Fruit fly (Drosophila melanogaster) whole organism, prepupa: ENCODE data around the gene CG5882.

Source experiments
- Blimp-1 ChIP-seq: fragments of 200-800 bp; sonication (Bioruptor generic); optimal IDR thresholded peaks from 3 replicates; lab custom pipeline; 2017; ENCODE audit warnings: missing biosample characterization, missing genetic modification characterization, mild to moderate bottlenecking, moderate library complexity, missing genetic modification reagents
- CG10669 ChIP-seq: fragments of 200-800 bp; sonication (Bioruptor generic); optimal IDR thresholded peaks from 3 replicates; lab custom pipeline; 2018; ENCODE audit warnings: missing biosample characterization, mild to moderate bottlenecking, missing genetic modification characterization, moderate library complexity
- CG11294 ChIP-seq: fragments of 200-800 bp; sonication (Bioruptor generic); IDR thresholded peaks from 2 replicates; pipeline ENCODE4 v1.3.6; 2022; ENCODE audit warnings: missing biosample characterization, missing genetic modification characterization
- CG11762 ChIP-seq: fragments of 200-800 bp; sonication (Bioruptor generic); optimal IDR thresholded peaks from 3 replicates; lab custom pipeline; 2016; ENCODE audit warnings: missing biosample characterization, missing genetic modification characterization; ENCODE audit not compliant: insufficient read depth
- CG11902 ChIP-seq: fragments of 200-800 bp; sonication (Bioruptor generic); optimal IDR thresholded peaks from 3 replicates; lab custom pipeline; 2016; ENCODE audit warnings: missing biosample characterization, missing genetic modification characterization
- CG1621 ChIP-seq: fragments of 200-800 bp; sonication (Bioruptor generic); optimal IDR thresholded peaks from 3 replicates; lab custom pipeline; 2018; ENCODE audit warnings: missing biosample characterization, mild to moderate bottlenecking, missing genetic modification characterization
- CG31627 ChIP-seq: fragments of 200-800 bp; sonication (Bioruptor generic); optimal IDR thresholded peaks from 3 replicates; lab custom pipeline; 2016; ENCODE audit warnings: missing biosample characterization, missing genetic modification characterization
- CG32006 ChIP-seq: fragments of 200-800 bp; sonication (Bioruptor generic); optimal IDR thresholded peaks from 3 replicates; lab custom pipeline; 2017; ENCODE audit warnings: missing biosample characterization, mild to moderate bottlenecking, missing genetic modification characterization
- CG34406 ChIP-seq: fragments of 200-800 bp; sonication (Bioruptor generic); optimal IDR thresholded peaks from 3 replicates; lab custom pipeline; 2016; ENCODE audit warnings: missing biosample characterization, missing genetic modification characterization
- CG4318 ChIP-seq: fragments of 200-800 bp; sonication (Bioruptor generic); optimal IDR thresholded peaks from 3 replicates; lab custom pipeline; 2017; ENCODE audit warnings: missing biosample characterization, mild to moderate bottlenecking, missing genetic modification characterization
- CG6163 ChIP-seq: fragments of 200-800 bp; sonication (Bioruptor generic); IDR thresholded peaks from 3 replicates; pipeline ENCODE4 v1.3.6; 2022; ENCODE audit warnings: missing biosample characterization, missing genetic modification characterization
- CG6792 ChIP-seq: fragments of 200-800 bp; sonication (Bioruptor generic); optimal IDR thresholded peaks from 3 replicates; lab custom pipeline; 2016; ENCODE audit warnings: missing biosample characterization, missing genetic modification characterization
- CG6808 ChIP-seq: fragments of 200-800 bp; sonication (Bioruptor generic); optimal IDR thresholded peaks from 3 replicates; lab custom pipeline; 2017; ENCODE audit warnings: missing biosample characterization, missing genetic modification characterization, mild to moderate bottlenecking, moderate library complexity, missing genetic modification reagents
- CG6854 ChIP-seq: fragments of 200-800 bp; sonication (Bioruptor generic); optimal IDR thresholded peaks from 2 replicates; lab custom pipeline; 2017; ENCODE audit warnings: missing biosample characterization, mild to moderate bottlenecking, missing genetic modification characterization
- CG7368 ChIP-seq: fragments of 200-800 bp; sonication (Bioruptor generic); optimal IDR thresholded peaks from 3 replicates; lab custom pipeline; 2016; ENCODE audit warnings: missing biosample characterization, missing genetic modification characterization
- CG8119 ChIP-seq: fragments of 200-800 bp; sonication (Bioruptor generic); IDR thresholded peaks from 3 replicates; pipeline ENCODE4 v1.3.6; 2022; ENCODE audit warnings: missing biosample characterization, missing genetic modification characterization
- CG8319 ChIP-seq: fragments of 200-800 bp; sonication (Bioruptor generic); optimal IDR thresholded peaks from 3 replicates; lab custom pipeline; 2016; ENCODE audit warnings: missing biosample characterization, missing genetic modification characterization
- CG8632 ChIP-seq: fragments of 200-800 bp; sonication (Bioruptor generic); optimal IDR thresholded peaks from 3 replicates; lab custom pipeline; 2016; ENCODE audit warnings: missing biosample characterization, missing genetic modification characterization
- CG9139 ChIP-seq: fragments of 200-800 bp; sonication (Bioruptor generic); optimal IDR thresholded peaks from 3 replicates; lab custom pipeline; 2017; ENCODE audit warnings: missing biosample characterization, mild to moderate bottlenecking, missing genetic modification characterization
- Eip75B ChIP-seq: fragments of 200-800 bp; sonication (Bioruptor generic); optimal IDR thresholded peaks from 3 replicates; lab custom pipeline; 2016; ENCODE audit warnings: missing biosample characterization, missing genetic modification characterization
- Eip93F ChIP-seq: fragments of 200-800 bp; sonication (Bioruptor generic); optimal IDR thresholded peaks from 2 replicates; lab custom pipeline; 2016; ENCODE audit warnings: missing biosample characterization, mild to moderate bottlenecking, missing genetic modification characterization
- Ets96B ChIP-seq: fragments of 200-800 bp; optimal IDR thresholded peaks from 2 replicates; lab custom pipeline; 2019; ENCODE audit warnings: missing biosample characterization, mild to moderate bottlenecking, missing genetic modification characterization, moderate library complexity
- Hr38 ChIP-seq: sonication (Bioruptor generic); optimal IDR thresholded peaks from 2 replicates; lab custom pipeline; 2016; ENCODE audit warnings: missing biosample characterization, missing genetic modification characterization
- Hr39 ChIP-seq: fragments of 200-800 bp; sonication (Bioruptor generic); optimal IDR thresholded peaks from 2 replicates; lab custom pipeline; 2016; ENCODE audit warnings: missing biosample characterization, missing genetic modification characterization
- Hr4 ChIP-seq: fragments of 200-800 bp; sonication (Bioruptor generic); optimal IDR thresholded peaks from 3 replicates; lab custom pipeline; 2016; ENCODE audit warnings: missing biosample characterization, missing genetic modification characterization
- Lpt ChIP-seq: fragments of 200-800 bp; sonication (Bioruptor generic); optimal IDR thresholded peaks from 3 replicates; lab custom pipeline; 2016; ENCODE audit warnings: missing biosample characterization, missing genetic modification characterization
- Met ChIP-seq: fragments of 200-800 bp; sonication (Bioruptor generic); optimal IDR thresholded peaks from 3 replicates; lab custom pipeline; 2016; ENCODE audit warnings: missing biosample characterization, missing genetic modification characterization
- Smox ChIP-seq: fragments of 200-800 bp; sonication (Bioruptor generic); optimal IDR thresholded peaks from 3 replicates; lab custom pipeline; 2016; ENCODE audit warnings: missing biosample characterization, missing genetic modification characterization
- Sox102F ChIP-seq: fragments of 200-800 bp; sonication (Bioruptor generic); optimal IDR thresholded peaks from 2 replicates; lab custom pipeline; 2016; ENCODE audit warnings: missing biosample characterization, mild to moderate bottlenecking, missing genetic modification characterization
- achi ChIP-seq: fragments of 200-800 bp; sonication (Bioruptor generic); optimal IDR thresholded peaks from 3 replicates; lab custom pipeline; 2016; ENCODE audit warnings: missing biosample characterization, missing genetic modification characterization
- acj6 ChIP-seq: fragments of 200-800 bp; sonication (Bioruptor generic); optimal IDR thresholded peaks from 3 replicates; lab custom pipeline; 2016; ENCODE audit warnings: missing biosample characterization, missing genetic modification characterization
- cyc ChIP-seq: fragments of 200-800 bp; sonication (Bioruptor generic); optimal IDR thresholded peaks from 3 replicates; lab custom pipeline; 2016; ENCODE audit warnings: missing biosample characterization, missing genetic modification characterization
- dac ChIP-seq: fragments of 200-800 bp; sonication (Bioruptor generic); optimal IDR thresholded peaks from 2 replicates; lab custom pipeline; 2017; ENCODE audit warnings: missing biosample characterization, mild to moderate bottlenecking, missing genetic modification characterization
- dsx ChIP-seq: fragments of 200-800 bp; optimal IDR thresholded peaks from 3 replicates; lab custom pipeline; 2019; ENCODE audit warnings: missing biosample characterization, mild to moderate bottlenecking, missing genetic modification characterization, moderate library complexity; ENCODE audit not compliant: poor library complexity, severe bottlenecking
- eg ChIP-seq: fragments of 200-800 bp; sonication (Bioruptor generic); IDR thresholded peaks from 3 replicates; pipeline ENCODE4 v1.3.6; 2022; ENCODE audit warnings: missing biosample characterization, missing genetic modification characterization
- esn ChIP-seq: fragments of 200-800 bp; sonication (Bioruptor generic); optimal IDR thresholded peaks from 2 replicates; lab custom pipeline; 2016; ENCODE audit warnings: missing biosample characterization, mild to moderate bottlenecking, missing genetic modification characterization, moderate library complexity
- fd85E ChIP-seq: fragments of 200-800 bp; sonication (Bioruptor generic); optimal IDR thresholded peaks from 3 replicates; lab custom pipeline; 2016; ENCODE audit warnings: missing biosample characterization, missing genetic modification characterization
- fkh ChIP-seq: fragments of 200-800 bp; sonication (Bioruptor generic); optimal IDR thresholded peaks from 3 replicates; lab custom pipeline; 2017; ENCODE audit warnings: missing biosample characterization, mild to moderate bottlenecking, missing genetic modification characterization, moderate library complexity
- lz ChIP-seq: fragments of 200-800 bp; sonication (Bioruptor generic); optimal IDR thresholded peaks from 3 replicates; lab custom pipeline; 2016; ENCODE audit warnings: missing biosample characterization, missing genetic modification characterization
- net ChIP-seq: fragments of 200-800 bp; sonication (Bioruptor generic); optimal IDR thresholded peaks from 3 replicates; lab custom pipeline; 2016; ENCODE audit warnings: missing biosample characterization, missing genetic modification characterization
- pdm3 ChIP-seq: fragments of 200-800 bp; sonication (Bioruptor generic); optimal IDR thresholded peaks from 3 replicates; lab custom pipeline; 2016; ENCODE audit warnings: missing biosample characterization, missing genetic modification characterization
- spab ChIP-seq: fragments of 200-800 bp; sonication (Bioruptor generic); optimal IDR thresholded peaks from 2 replicates; lab custom pipeline; 2017; ENCODE audit warnings: missing biosample characterization, mild to moderate bottlenecking, missing genetic modification characterization, missing genetic modification reagents
- ss ChIP-seq, 2 experiments: fragments of 200-800 bp; sonication (Bioruptor generic); optimal IDR thresholded peaks; 2 replicates in 1 of 2; 3 replicates in 1 of 2; lab custom pipeline; 2017 to 2018; ENCODE audit warnings: mild to moderate bottlenecking in 2 of 2, missing biosample characterization in 2 of 2, missing genetic modification characterization in 2 of 2, moderate library complexity in 1 of 2
- svp ChIP-seq: fragments of 200-800 bp; sonication (Bioruptor generic); peaks from one replicate; lab custom pipeline; 2016; ENCODE audit warnings: missing biosample characterization, missing genetic modification characterization
- vri ChIP-seq: fragments of 200-800 bp; sonication (Bioruptor generic); optimal IDR thresholded peaks from 3 replicates; lab custom pipeline; 2016; ENCODE audit warnings: missing biosample characterization, mild to moderate bottlenecking, missing genetic modification characterization

Gene CG5882

dm6 chr3R:27124588-27124987 is 6.1 kb downstream of the CG5882 start, which contains the start of gene CG6059:
Gene CG6059, minus strand, starts transcription at chr3R:27124688.
- no peak for TF ChIP-seq CG34406
- no peak for TF ChIP-seq net (GFP tag; lab: Kevin White, UChicago)

- TF ChIP-seq CG8632 (GFP tag; lab: Kevin White, UChicago) (no peak), Eip93F (GFP tag; lab: Kevin White, UChicago) (peak; percentile 51), svp (GFP tag; lab: Kevin White, UChicago) (peak; percentile 99), CG8319 (GFP tag; lab: Kevin White, UChicago) (no peak), vri (GFP tag; lab: Kevin White, UChicago) (peak; percentile 61), Met (GFP tag; lab: Kevin White, UChicago) (no peak), CG6163 (GFP tag; lab: Robert Waterston, UW) (0 out of 3 replicates have a peak, but pooled peaks have one; percentile 12)
Observed at dm6 chr3R:27128723-27129122, 10.3 kb downstream of the CG5882 start.

dm6 chr3R:27129580-27130385 is 11.3 kb downstream of the CG5882 start:
- TF ChIP-seq dsx (GFP tag; lab: Kevin White, UChicago) = peak; percentile 67
- TF ChIP-seq Blimp-1 (GFP tag; lab: Kevin White, UChicago) = peak; percentile 22
- TF ChIP-seq spab = peak; percentile 24
- TF ChIP-seq acj6 = peak; percentile 76
- TF ChIP-seq pdm3 = peak; percentile 81
- TF ChIP-seq Ets96B = peak; percentile 66
- peak; percentile 72 for TF ChIP-seq lz (GFP tag; lab: Kevin White, UChicago)
- peak; percentile 88 for TF ChIP-seq eg (GFP tag; lab: Robert Waterston, UW)
- no peak for TF ChIP-seq dac (GFP tag; lab: Kevin White, UChicago)
- TF ChIP-seq CG4318 (GFP tag; lab: Kevin White, UChicago) = peak; percentile 49
- no peak for TF ChIP-seq Hr38
- TF ChIP-seq CG1621 (tag; lab: Kevin White, UChicago) = peak; percentile 27
- TF ChIP-seq vri (GFP tag; lab: Kevin White, UChicago) = peak; percentile 69
- TF ChIP-seq CG8119 (GFP tag; lab: Robert Waterston, UW) = peak; percentile 71
- peak; percentile 73 for TF ChIP-seq Smox
- peak; percentile 5 to 68 for TF ChIP-seq ss (GFP tag; optimal IDR thresholded peaks at IDR 0.05; lab: Kevin White, UChicago)
- TF ChIP-seq CG7368 (GFP tag; lab: Kevin White, UChicago) = peak; percentile 71
- no peak for TF ChIP-seq CG9139 (GFP tag; lab: Kevin White, UChicago)
- TF ChIP-seq CG34406 = peak; percentile 69
- peak; percentile 65 for TF ChIP-seq CG8632 (GFP tag; lab: Kevin White, UChicago)
- TF ChIP-seq cyc (GFP tag; lab: Kevin White, UChicago) = peak; percentile 73
- TF ChIP-seq Sox102F (GFP tag; lab: Kevin White, UChicago) = peak; percentile 56
- peak; percentile 75 for TF ChIP-seq fkh (GFP tag; lab: Kevin White, UChicago)
- peak; percentile 60 for TF ChIP-seq CG10669 (GFP tag; lab: Kevin White, UChicago)
- TF ChIP-seq CG6792 (GFP tag; lab: Kevin White, UChicago) = peak; percentile 70
- peak; percentile 78 for TF ChIP-seq CG11294
- peak; percentile 83 for TF ChIP-seq esn (GFP tag; lab: Kevin White, UChicago)
- TF ChIP-seq CG6163 (GFP tag; lab: Robert Waterston, UW) = peak; percentile 78
- peak; percentile 14 for TF ChIP-seq CG6808 (GFP tag; lab: Kevin White, UChicago)
- TF ChIP-seq Hr4 (GFP tag; lab: Kevin White, UChicago) = peak; percentile 84
- TF ChIP-seq CG31627 = peak; percentile 78
- peak; percentile 69 for TF ChIP-seq Eip75B (GFP tag; lab: Kevin White, UChicago)
- peak; percentile 69 for TF ChIP-seq CG11902 (GFP tag; lab: Kevin White, UChicago)
- TF ChIP-seq Lpt (GFP tag; lab: Kevin White, UChicago) = peak; percentile 40
- TF ChIP-seq Met (GFP tag; lab: Kevin White, UChicago) = peak; percentile 85
- TF ChIP-seq Hr39 (GFP tag; lab: Kevin White, UChicago) = peak; percentile 82
- TF ChIP-seq achi (GFP tag; lab: Kevin White, UChicago) = peak; percentile 68
- TF ChIP-seq CG32006 (GFP tag; lab: Kevin White, UChicago) = peak; percentile 72
- TF ChIP-seq CG11762 (GFP tag; lab: Kevin White, UChicago) = peak; percentile 53
- TF ChIP-seq fd85E (GFP tag; lab: Kevin White, UChicago) = peak; percentile 51
- no peak for TF ChIP-seq CG6854 (GFP tag; lab: Kevin White, UChicago)
